Worm (Caenorhabditis elegans) whole organism, mixed stage, embryonic: ENCODE measurements around the gene Y62H9A.3.

Source experiments
- M03D4.4 ChIP-seq: sonication (generic microtip); optimal IDR thresholded peaks from 2 replicates; lab custom pipeline; 2017; ENCODE audit warnings: mild to moderate bottlenecking, missing genetic modification characterization, missing compliant biosample characterization
- bed-3 ChIP-seq: fragments of 200-800 bp; sonication (Bioruptor generic); optimal IDR thresholded peaks from 3 replicates; lab custom pipeline; 2018; ENCODE audit warnings: mild to moderate bottlenecking, missing genetic modification characterization, moderate library complexity, missing compliant biosample characterization
- ceh-83 ChIP-seq: fragments of 200-800 bp; sonication (Bioruptor generic); optimal IDR thresholded peaks from 2 replicates; lab custom pipeline; 2018; ENCODE audit warnings: mild to moderate bottlenecking, missing genetic modification characterization, missing compliant biosample characterization
- ces-1 ChIP-seq: fragments of 150-350 bp; optimal IDR thresholded peaks from 2 replicates; lab custom pipeline; 2014; ENCODE audit warnings: missing biosample characterization, missing genetic modification reagents, missing genetic modification characterization
- drap-1 ChIP-seq: fragments of 200-800 bp; sonication (Bioruptor generic); optimal IDR thresholded peaks from 3 replicates; lab custom pipeline; 2018; ENCODE audit warnings: mild to moderate bottlenecking, missing genetic modification characterization, missing compliant biosample characterization
- elt-3 ChIP-seq: fragments of 150-350 bp; optimal IDR thresholded peaks from 2 replicates; lab custom pipeline; 2014; ENCODE audit warnings: missing biosample characterization, missing genetic modification characterization
- ham-2 ChIP-seq: fragments of 200-800 bp; sonication (Bioruptor generic); optimal IDR thresholded peaks from 2 replicates; lab custom pipeline; 2018; ENCODE audit warnings: mild to moderate bottlenecking, missing genetic modification characterization, missing compliant biosample characterization
- hlh-1 ChIP-seq: fragments of 150-350 bp; optimal IDR thresholded peaks from 2 replicates; lab custom pipeline; 2014; ENCODE audit warnings: missing biosample characterization, missing genetic modification reagents, missing genetic modification characterization
- lin-13 ChIP-seq: fragments of 150-350 bp; optimal IDR thresholded peaks from 2 replicates; lab custom pipeline; 2014; ENCODE audit warnings: missing biosample characterization, missing genetic modification characterization
- lin-32 ChIP-seq: fragments of 200-800 bp; sonication (Bioruptor generic); optimal IDR thresholded peaks from 2 replicates; lab custom pipeline; 2018; ENCODE audit warnings: mild to moderate bottlenecking, missing genetic modification characterization, missing compliant biosample characterization
- lsy-2 ChIP-seq: fragments of 150-350 bp; optimal IDR thresholded peaks from 2 replicates; lab custom pipeline; 2014; ENCODE audit warnings: missing biosample characterization, missing genetic modification characterization
- mab-5 ChIP-seq: fragments of 150-350 bp; optimal IDR thresholded peaks from 2 replicates; lab custom pipeline; 2014; ENCODE audit warnings: missing biosample characterization, missing genetic modification characterization
- mep-1 ChIP-seq: fragments of 150-350 bp; optimal IDR thresholded peaks from 2 replicates; lab custom pipeline; 2017; ENCODE audit warnings: missing biosample characterization, missing genetic modification reagents, missing genetic modification characterization, inconsistent platforms
- mls-2 ChIP-seq: sonication (generic microtip); optimal IDR thresholded peaks from 2 replicates; lab custom pipeline; 2016; ENCODE audit warnings: mild to moderate bottlenecking, missing genetic modification characterization, moderate library complexity, missing compliant biosample characterization
- nhr-12 ChIP-seq: fragments of 150-350 bp; optimal IDR thresholded peaks from 2 replicates; lab custom pipeline; 2014; ENCODE audit warnings: missing biosample characterization, missing genetic modification characterization
- nhr-237 ChIP-seq: fragments of 150-350 bp; optimal IDR thresholded peaks from 2 replicates; lab custom pipeline; 2014; ENCODE audit warnings: missing biosample characterization, missing genetic modification characterization
- nhr-28 ChIP-seq: fragments of 150-350 bp; optimal IDR thresholded peaks from 2 replicates; lab custom pipeline; 2014; ENCODE audit warnings: missing biosample characterization, missing genetic modification characterization
- nhr-76 ChIP-seq: sonication (generic microtip); optimal IDR thresholded peaks from 2 replicates; lab custom pipeline; 2017; ENCODE audit warnings: missing biosample characterization, missing genetic modification characterization
- pha-4 ChIP-seq: fragments of 150-350 bp; optimal IDR thresholded peaks from 2 replicates; lab custom pipeline; 2018; ENCODE audit warnings: missing biosample characterization, missing genetic modification reagents, missing genetic modification characterization
- sem-2 ChIP-seq: fragments of 200-800 bp; sonication (Bioruptor generic); optimal IDR thresholded peaks from 2 replicates; lab custom pipeline; 2018; ENCODE audit warnings: mild to moderate bottlenecking, missing genetic modification characterization, missing compliant biosample characterization
- snpc-4 ChIP-seq: fragments of 150-350 bp; optimal IDR thresholded peaks from 2 replicates; lab custom pipeline; 2014; ENCODE audit warnings: missing biosample characterization, missing genetic modification characterization
- sptf-1 ChIP-seq: sonication (generic microtip); optimal IDR thresholded peaks from 2 replicates; lab custom pipeline; 2017; ENCODE audit warnings: mild to moderate bottlenecking, missing genetic modification characterization, moderate library complexity, missing compliant biosample characterization
- tbx-8 ChIP-seq: fragments of 200-800 bp; sonication (Bioruptor generic); optimal IDR thresholded peaks from 2 replicates; lab custom pipeline; 2018; ENCODE audit warnings: mild to moderate bottlenecking, missing genetic modification characterization, moderate library complexity, missing compliant biosample characterization
- unc-39 ChIP-seq: fragments of 150-350 bp; optimal IDR thresholded peaks from 2 replicates; lab custom pipeline; 2014; ENCODE audit warnings: missing biosample characterization, missing genetic modification characterization
- unc-62 ChIP-seq: fragments of 150-350 bp; optimal IDR thresholded peaks from 2 replicates; lab custom pipeline; 2014; ENCODE audit warnings: missing biosample characterization, missing genetic modification reagents, missing genetic modification characterization
- zip-8 ChIP-seq: fragments of 150-350 bp; optimal IDR thresholded peaks from 2 replicates; lab custom pipeline; 2014; ENCODE audit warnings: missing biosample characterization, missing genetic modification characterization
- ztf-11 ChIP-seq: fragments of 150-350 bp; optimal IDR thresholded peaks from 2 replicates; lab custom pipeline; 2014; ENCODE audit warnings: missing biosample characterization, missing genetic modification characterization

Gene Y62H9A.3

DNA sequence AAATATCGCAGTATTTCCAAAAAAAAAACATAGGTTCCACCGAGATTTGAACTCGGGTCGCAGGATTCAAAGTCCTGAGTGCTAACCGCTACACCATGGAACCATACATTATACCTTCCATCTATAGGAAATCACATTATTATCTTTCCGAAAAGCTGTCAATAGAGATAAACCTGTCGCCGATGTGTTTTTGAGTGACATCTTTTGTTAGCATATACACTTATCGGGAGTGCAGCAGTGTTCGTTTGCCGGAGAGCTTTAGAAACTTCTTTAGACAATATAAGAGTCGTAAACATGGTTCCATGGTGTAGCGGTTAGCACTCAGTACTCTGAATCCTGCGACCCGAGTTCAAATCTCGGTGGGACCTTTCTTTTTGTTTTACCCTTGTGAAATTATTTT is 7.6 kb downstream of the Y62H9A.3 start:
- no peak for TF ChIP-seq zip-8 (tag; lab: Kevin White, UChicago)
- no peak for TF ChIP-seq lin-32
- peak; percentile 4 for TF ChIP-seq ceh-83
- TF ChIP-seq, all 35 proteins: peak for 1

DNA sequence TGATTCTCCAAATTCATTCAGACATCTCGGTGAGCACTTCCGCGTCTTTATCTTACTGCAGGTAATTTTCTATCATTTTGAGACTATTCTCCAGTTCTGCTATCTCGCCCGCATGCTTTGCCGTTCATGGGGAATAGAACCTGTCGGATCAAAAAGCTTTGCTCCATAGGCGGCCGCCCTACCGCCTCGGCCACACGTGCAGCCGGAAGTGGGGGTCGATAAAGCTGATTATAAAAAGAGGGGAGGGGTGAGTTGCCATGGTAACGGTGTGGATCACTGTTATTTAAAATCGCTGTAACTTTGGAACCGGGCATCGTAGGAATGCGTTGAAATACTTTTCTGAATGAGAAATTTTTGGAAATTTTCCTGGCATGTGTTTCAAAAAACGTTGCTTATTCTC is 9.4 kb downstream of the Y62H9A.3 start:
- no peak for TF ChIP-seq drap-1
- TF ChIP-seq, all 35 proteins: peak for 0

DNA sequence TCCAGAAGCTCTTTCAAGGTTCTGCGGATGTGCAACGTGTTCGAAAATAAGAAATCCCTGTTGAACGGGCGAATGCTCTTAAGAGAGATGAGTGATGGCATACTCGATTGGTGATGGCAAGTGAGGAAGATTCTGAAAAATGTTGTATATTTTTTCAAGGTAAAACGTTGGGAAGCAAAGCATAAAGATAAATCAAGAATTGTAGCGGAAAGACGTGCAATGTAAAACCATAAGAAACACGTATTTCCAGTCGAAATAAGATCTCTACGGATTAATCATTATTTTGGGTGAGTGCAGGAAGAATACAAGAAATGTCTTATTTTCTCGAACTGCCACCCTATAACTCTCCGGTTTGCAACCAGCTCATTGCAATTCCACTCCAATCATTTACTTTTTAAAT is 10.5 kb downstream of the Y62H9A.3 start, which contains the start of gene dot-1.2:
Gene dot-1.2 (minus strand): TSS at position 101 of the 400 bp plus-strand sequence.
- TF ChIP-seq zip-8 (tag; lab: Kevin White, UChicago) (no peak), snpc-4 (tag; lab: Kevin White, UChicago) (no peak), lin-13 (tag; lab: Kevin White, UChicago) (no peak), mab-5 (tag; lab: Kevin White, UChicago) (no peak), lin-32 (no peak), pha-4 (tag; lab: Kevin White, UChicago) (no peak), bed-3 (no peak), nhr-28 (tag; lab: Kevin White, UChicago) (no peak), elt-3 (tag; lab: Kevin White, UChicago) (no peak), ztf-11 (tag; lab: Kevin White, UChicago) (no peak), mep-1 (tag; lab: Kevin White, UChicago) (no peak), tbx-8 (GFP tag; lab: Kevin White, UChicago) (no peak), nhr-237 (tag; lab: Kevin White, UChicago) (no peak), mls-2 (tag; lab: Kevin White, UChicago) (no peak), nhr-76 (tag; lab: Kevin White, UChicago) (no peak), unc-62 (GFP tag; lab: Kevin White, UChicago) (no peak), ces-1 (GFP tag; lab: Kevin White, UChicago) (no peak), sptf-1 (tag; lab: Kevin White, UChicago) (no peak)

DNA sequence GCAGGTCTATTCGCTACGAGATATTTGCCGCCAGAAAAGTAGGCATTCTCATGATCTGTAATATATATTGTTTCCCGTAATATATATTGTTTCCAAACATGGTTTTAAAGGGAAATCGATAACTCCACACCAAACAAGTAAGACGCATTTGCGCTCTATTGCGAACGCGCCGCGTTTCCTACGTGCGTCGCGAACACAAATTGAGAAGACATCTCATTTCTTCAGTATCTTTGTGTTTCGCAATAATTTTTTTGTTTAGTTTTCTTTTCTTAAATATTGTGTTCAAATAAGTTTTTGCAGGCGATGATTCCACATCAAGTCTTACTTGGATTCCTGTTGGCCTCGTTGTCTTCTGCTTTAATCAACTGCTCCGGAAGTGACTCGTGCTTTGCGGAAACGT is 14.7 kb downstream of the Y62H9A.3 start, which contains the start of gene F54F7.6:
Gene F54F7.6 (plus strand): TSS at position 301 of the 400 bp plus-strand sequence.
- TF ChIP-seq bed-3 (no peak), nhr-12 (no peak), nhr-76 (tag; lab: Kevin White, UChicago) (no peak), sptf-1 (tag; lab: Kevin White, UChicago) (no peak), lin-32 (no peak), zip-8 (tag; lab: Kevin White, UChicago) (no peak), sem-2 (no peak), ham-2 (GFP tag; lab: Kevin White, UChicago) (no peak), unc-62 (GFP tag; lab: Kevin White, UChicago) (no peak), M03D4.4 (tag; lab: Kevin White, UChicago) (no peak), lsy-2 (no peak), unc-39 (tag; lab: Kevin White, UChicago) (no peak), mls-2 (tag; lab: Kevin White, UChicago) (no peak), ztf-11 (tag; lab: Kevin White, UChicago) (no peak)
- TF ChIP-seq, all 35 proteins: peak for 0

DNA sequence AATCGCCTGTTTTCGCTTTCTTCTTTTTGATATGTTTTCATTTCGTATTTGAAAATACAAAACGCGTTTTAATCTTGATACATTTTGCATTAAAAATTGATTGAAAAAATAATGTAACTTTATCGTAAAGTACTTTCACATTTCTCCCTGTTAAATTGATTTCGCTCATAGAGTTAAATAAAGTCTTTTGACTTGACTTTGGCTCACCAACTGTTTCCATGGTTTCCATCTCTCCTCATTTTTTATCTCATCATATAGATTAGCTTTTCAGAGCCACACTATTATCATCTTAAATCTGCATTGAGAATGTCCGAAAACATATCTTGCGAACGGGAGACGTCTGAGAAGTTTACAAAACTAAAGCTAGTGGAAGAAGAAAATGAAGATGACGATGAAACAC is 16.5 kb downstream of the Y62H9A.3 start, which contains the start of gene F54F7.10:
Gene F54F7.10 (plus strand): TSS at position 301 of the 400 bp plus-strand sequence.
- no peak for TF ChIP-seq nhr-76 (tag; lab: Kevin White, UChicago)
- TF ChIP-seq tbx-8 (GFP tag; lab: Kevin White, UChicago): no peak
- TF ChIP-seq drap-1: no peak
- no peak for TF ChIP-seq hlh-1
- no peak for TF ChIP-seq snpc-4 (tag; lab: Kevin White, UChicago)
- no peak for TF ChIP-seq nhr-237 (tag; lab: Kevin White, UChicago)

DNA sequence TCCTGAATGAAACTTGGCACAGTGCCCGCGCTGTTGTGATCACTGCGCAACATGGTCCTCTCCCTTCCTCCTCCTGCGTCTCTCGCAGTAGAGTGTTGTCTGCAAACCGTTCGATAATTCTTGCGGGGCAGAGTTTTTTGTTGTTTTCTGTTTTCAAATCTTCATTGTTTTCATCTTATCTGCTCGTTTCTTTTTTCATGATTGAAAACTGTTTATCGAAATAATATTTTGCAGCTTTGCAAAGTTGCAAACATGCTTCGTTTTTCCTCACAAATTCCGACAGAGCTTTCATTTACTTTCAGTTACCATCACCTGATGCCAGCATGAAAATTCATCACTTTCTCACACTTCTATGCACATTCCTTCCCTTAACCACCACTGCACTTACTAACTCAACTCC is 22.6 kb downstream of the Y62H9A.3 start, which contains the start of gene mes-1:
Gene mes-1 (plus strand): TSS at position 301 of the 400 bp plus-strand sequence.
- TF ChIP-seq nhr-12 (no peak), unc-39 (tag; lab: Kevin White, UChicago) (no peak), lin-13 (tag; lab: Kevin White, UChicago) (no peak), ztf-11 (tag; lab: Kevin White, UChicago) (no peak), drap-1 (no peak), M03D4.4 (tag; lab: Kevin White, UChicago) (no peak), lsy-2 (no peak), ces-1 (GFP tag; lab: Kevin White, UChicago) (no peak), ham-2 (GFP tag; lab: Kevin White, UChicago) (no peak)
